Worm (Caenorhabditis elegans) whole organism, L4/young adult: Measurements from ENCODE around the gene Y75B8A.6.

Experiments
- W03F9.2 ChIP-seq: fragments of 150-350 bp; optimal IDR thresholded peaks from 2 replicates; lab custom pipeline; 2014; ENCODE audit warnings: missing biosample characterization, missing genetic modification characterization
- him-1 ChIP-seq: sonication (generic microtip); optimal IDR thresholded peaks from 2 replicates; lab custom pipeline; 2016; ENCODE audit warnings: missing genotype, missing genetic modification reagents, missing genetic modification characterization, missing compliant biosample characterization

DNA sequence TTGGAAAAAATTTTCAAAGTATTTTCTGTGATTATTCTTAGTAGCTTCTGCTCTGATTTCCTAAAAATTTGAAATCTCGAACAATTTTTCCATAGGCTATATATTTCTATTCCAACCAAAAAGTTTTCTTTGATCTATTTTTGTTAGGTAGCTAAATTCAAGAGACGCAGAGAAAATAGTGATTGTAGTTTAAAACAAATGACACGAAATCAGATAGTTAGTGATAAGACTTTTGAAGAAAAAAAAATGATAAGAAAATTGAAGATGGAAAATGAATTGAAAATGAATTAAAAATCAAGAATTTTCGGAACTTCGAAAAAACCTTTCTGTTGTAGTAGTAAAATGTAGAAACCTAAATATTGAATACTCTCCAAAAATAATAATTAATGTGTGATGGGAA, 5.4 kb upstream of the Y75B8A.6 start:
- TF ChIP-seq him-1 (tag; lab: Kevin White, UChicago) = no peak
- TF ChIP-seq W03F9.2 (tag; lab: Kevin White, UChicago) = no peak
